Fruit fly (Drosophila melanogaster) whole organism, embryonic: ENCODE measurements around the gene mRpS25.
A peak's percentile ranks its signal among the peaks of the same experiment; 100 is the strongest.

Experiments used
- Bgb ChIP-seq: fragments of 200-800 bp; sonication (Bioruptor generic); IDR thresholded peaks from 2 replicates; pipeline ENCODE4 v1.3.6; 2022; ENCODE audit warnings: missing biosample characterization, missing genetic modification characterization; ENCODE audit not compliant: partially characterized antibody
- Blimp-1 ChIP-seq: fragments of 200-800 bp; sonication (Bioruptor generic); optimal IDR thresholded peaks from 3 replicates; lab custom pipeline; 2018; ENCODE audit warnings: missing biosample characterization, missing genetic modification characterization, mild to moderate bottlenecking, moderate library complexity, missing genetic modification reagents
- CG10321 ChIP-seq: fragments of 200-800 bp; sonication (Bioruptor generic); IDR thresholded peaks from 2 replicates; pipeline ENCODE4 v1.3.6; 2022; ENCODE audit warnings: missing biosample characterization, missing genetic modification characterization
- CG11696 ChIP-seq: fragments of 200-800 bp; sonication (Bioruptor generic); IDR thresholded peaks from 2 replicates; pipeline ENCODE4 v1.3.6; 2022; ENCODE audit warnings: missing biosample characterization, missing genetic modification characterization
- CG11723 ChIP-seq: fragments of 200-800 bp; sonication (Bioruptor generic); optimal IDR thresholded peaks from 2 replicates; lab custom pipeline; 2017; ENCODE audit warnings: missing biosample characterization, mild to moderate bottlenecking, missing genetic modification characterization
- CG12391 ChIP-seq: fragments of 200-800 bp; sonication (Bioruptor generic); optimal IDR thresholded peaks from 3 replicates; lab custom pipeline; 2018; ENCODE audit warnings: missing biosample characterization, mild to moderate bottlenecking, missing genetic modification characterization, moderate library complexity
- CG14667 ChIP-seq: fragments of 200-800 bp; sonication (Bioruptor generic); IDR thresholded peaks from 2 replicates; pipeline ENCODE4 v1.3.6; 2022; ENCODE audit warnings: missing biosample characterization, missing genetic modification characterization
- CG1602 ChIP-seq: fragments of 200-800 bp; sonication (Bioruptor generic); optimal IDR thresholded peaks from 3 replicates; lab custom pipeline; 2016; ENCODE audit warnings: missing biosample characterization, missing genetic modification characterization
- CG17385 ChIP-seq: fragments of 200-800 bp; sonication (Bioruptor generic); optimal IDR thresholded peaks from 3 replicates; lab custom pipeline; 2018; ENCODE audit warnings: missing biosample characterization, mild to moderate bottlenecking, missing genetic modification characterization
- CG18619 ChIP-seq: fragments of 200-800 bp; sonication (Bioruptor generic); optimal IDR thresholded peaks from 3 replicates; lab custom pipeline; 2017; ENCODE audit warnings: missing biosample characterization, mild to moderate bottlenecking, missing genetic modification characterization
- CG2129 ChIP-seq: fragments of 200-800 bp; sonication (Bioruptor generic); IDR thresholded peaks from 2 replicates; pipeline ENCODE4 v1.3.6; 2022; ENCODE audit warnings: missing biosample characterization, missing genetic modification characterization; ENCODE audit not compliant: partially characterized antibody
- CG2678 ChIP-seq: fragments of 200-800 bp; sonication (Bioruptor generic); optimal IDR thresholded peaks from 3 replicates; lab custom pipeline; 2019; ENCODE audit warnings: missing biosample characterization, mild to moderate bottlenecking, missing genetic modification characterization, moderate library complexity
- CG2875 ChIP-seq: fragments of 200-800 bp; sonication (Bioruptor generic); optimal IDR thresholded peaks from 2 replicates; lab custom pipeline; 2017; ENCODE audit warnings: missing biosample characterization, mild to moderate bottlenecking, missing genetic modification characterization, missing genetic modification reagents
- CG30431 ChIP-seq: fragments of 200-800 bp; sonication (Bioruptor generic); optimal IDR thresholded peaks from 2 replicates; lab custom pipeline; 2017; ENCODE audit warnings: missing biosample characterization, missing genetic modification characterization
- CG33213 ChIP-seq: fragments of 200-800 bp; sonication (Bioruptor generic); optimal IDR thresholded peaks from 3 replicates; lab custom pipeline; 2016; ENCODE audit warnings: missing biosample characterization, missing genetic modification characterization
- CG4730 ChIP-seq: fragments of 200-800 bp; sonication (Bioruptor generic); IDR thresholded peaks from 2 replicates; pipeline ENCODE4 v1.3.6; 2022; ENCODE audit warnings: missing biosample characterization, missing genetic modification characterization
- CG8359 ChIP-seq: fragments of 200-800 bp; sonication (Bioruptor generic); optimal IDR thresholded peaks from 2 replicates; lab custom pipeline; 2017; ENCODE audit warnings: missing biosample characterization, mild to moderate bottlenecking, missing genetic modification characterization, borderline replicate concordance
- CG9876 ChIP-seq: fragments of 200-800 bp; sonication (Bioruptor generic); optimal IDR thresholded peaks from 2 replicates; lab custom pipeline; 2016; ENCODE audit warnings: missing biosample characterization, missing genetic modification characterization
- CrebB ChIP-seq: fragments of 200-800 bp; sonication (Bioruptor generic); optimal IDR thresholded peaks from 3 replicates; lab custom pipeline; 2018; ENCODE audit warnings: missing biosample characterization, mild to moderate bottlenecking, missing genetic modification characterization
- Dll ChIP-seq: fragments of 200-800 bp; sonication (Bioruptor generic); IDR thresholded peaks from 4 replicates; pipeline ENCODE4 v1.3.6; 2022; ENCODE audit warnings: missing biosample characterization, missing genetic modification characterization; ENCODE audit not compliant: partially characterized antibody
- Hmr ChIP-seq: fragments of 200-800 bp; sonication (Bioruptor generic); optimal IDR thresholded peaks from 3 replicates; lab custom pipeline; 2017; ENCODE audit warnings: mild to moderate bottlenecking, missing biosample characterization, missing genetic modification reagents, missing genetic modification characterization
- Hr78 ChIP-seq, 2 experiments: fragments of 200-800 bp in 1 of 2; fragments of >200 bp in 1 of 2; sonication (Bioruptor generic) in 1 of 2; optimal IDR thresholded peaks; 2 replicates each; lab custom pipeline; 2017 to 2019; ENCODE audit warnings: missing biosample characterization in 2 of 2, missing genetic modification characterization in 2 of 2, mild to moderate bottlenecking in 1 of 2, moderate library complexity in 1 of 2
- Oaz ChIP-seq: fragments of 200-800 bp; sonication (Bioruptor generic); IDR thresholded peaks from 2 replicates; pipeline ENCODE4 v1.3.6; 2022; ENCODE audit warnings: missing biosample characterization, missing genetic modification characterization
- Oli ChIP-seq: fragments of 200-800 bp; sonication (Bioruptor generic); optimal IDR thresholded peaks from 2 replicates; lab custom pipeline; 2018; ENCODE audit warnings: missing biosample characterization, mild to moderate bottlenecking, missing genetic modification characterization, moderate library complexity
- Opbp ChIP-seq: fragments of 200-800 bp; sonication (Bioruptor generic); IDR thresholded peaks from 3 replicates; pipeline ENCODE4 v1.3.6; 2022; ENCODE audit warnings: missing biosample characterization, missing genetic modification characterization; ENCODE audit not compliant: partially characterized antibody
- Ravus ChIP-seq: fragments of 200-800 bp; sonication (Bioruptor generic); IDR thresholded peaks from 2 replicates; pipeline ENCODE4 v1.3.6; 2022; ENCODE audit warnings: missing biosample characterization, missing genetic modification characterization
- Spps ChIP-seq: fragments of 200-800 bp; sonication (Bioruptor generic); optimal IDR thresholded peaks from 2 replicates; lab custom pipeline; 2018; ENCODE audit warnings: missing biosample characterization, mild to moderate bottlenecking, missing genetic modification characterization
- TFAM ChIP-seq: fragments of 200-800 bp; sonication (Bioruptor generic); optimal IDR thresholded peaks from 2 replicates; lab custom pipeline; 2017; ENCODE audit warnings: missing biosample characterization, missing genetic modification characterization, inconsistent platforms
- ap ChIP-seq: fragments of 200-800 bp; sonication (Bioruptor generic); IDR thresholded peaks from 2 replicates; pipeline ENCODE4 v1.3.6; 2022; ENCODE audit warnings: missing biosample characterization, missing genetic modification characterization
- ato ChIP-seq: fragments of 200-800 bp; sonication (Bioruptor generic); IDR thresholded peaks from 2 replicates; pipeline ENCODE4 v1.3.6; 2022; ENCODE audit warnings: missing biosample characterization, missing genetic modification characterization; ENCODE audit not compliant: partially characterized antibody
- bab2 ChIP-seq: fragments of 200-800 bp; sonication (Bioruptor generic); optimal IDR thresholded peaks from 2 replicates; lab custom pipeline; 2016; ENCODE audit warnings: missing biosample characterization, missing genetic modification characterization
- cad ChIP-seq: fragments of >200 bp; optimal IDR thresholded peaks from 2 replicates; lab custom pipeline; 2017; ENCODE audit warnings: missing biosample characterization, missing genetic modification characterization
- chn ChIP-seq: fragments of 200-800 bp; sonication (Bioruptor generic); optimal IDR thresholded peaks from 2 replicates; lab custom pipeline; 2016; ENCODE audit warnings: missing biosample characterization, missing genetic modification characterization
- crc ChIP-seq: fragments of 200-800 bp; sonication (Bioruptor generic); optimal IDR thresholded peaks from 2 replicates; lab custom pipeline; 2016; ENCODE audit warnings: missing biosample characterization, missing genetic modification characterization
- dan ChIP-seq: fragments of 200-800 bp; sonication (Bioruptor generic); IDR thresholded peaks from 2 replicates; pipeline ENCODE4 v1.3.6; 2022; ENCODE audit warnings: missing biosample characterization, missing genetic modification characterization
- dpn ChIP-seq, 2 experiments: fragments of 200-800 bp; sonication (Bioruptor generic); optimal IDR thresholded peaks; 3 replicates each; lab custom pipeline; 2016; ENCODE audit warnings: missing biosample characterization in 2 of 2, missing genetic modification characterization in 2 of 2
- gce ChIP-seq: fragments of 200-800 bp; sonication (Bioruptor generic); IDR thresholded peaks from 3 replicates; pipeline ENCODE4 v1.3.6; 2022; ENCODE audit warnings: missing biosample characterization, missing genetic modification characterization
- gfzf ChIP-seq: fragments of 200-800 bp; sonication (Bioruptor generic); optimal IDR thresholded peaks from 2 replicates; lab custom pipeline; 2016; ENCODE audit warnings: missing biosample characterization, mild to moderate bottlenecking, missing genetic modification characterization, moderate library complexity
- kni ChIP-seq: fragments of 200-800 bp; sonication (Bioruptor generic); optimal IDR thresholded peaks from 3 replicates; lab custom pipeline; 2017; ENCODE audit warnings: mild to moderate bottlenecking, missing biosample characterization, missing genetic modification reagents, missing genetic modification characterization
- onecut ChIP-seq: fragments of 200-800 bp; sonication (Bioruptor generic); IDR thresholded peaks from 2 replicates; pipeline ENCODE4 v1.3.6; 2022; ENCODE audit warnings: missing biosample characterization, missing genetic modification characterization
- pho ChIP-seq: fragments of 200-800 bp; sonication (Bioruptor generic); optimal IDR thresholded peaks from 2 replicates; lab custom pipeline; 2016; ENCODE audit warnings: missing biosample characterization, missing genetic modification characterization
- pros ChIP-seq: fragments of 200-800 bp; sonication (Bioruptor generic); optimal IDR thresholded peaks from 3 replicates; lab custom pipeline; 2019; ENCODE audit warnings: missing biosample characterization, mild to moderate bottlenecking, missing genetic modification characterization, moderate library complexity
- sd ChIP-seq: fragments of 200-800 bp; sonication (Bioruptor generic); optimal IDR thresholded peaks from 3 replicates; lab custom pipeline; 2018; ENCODE audit warnings: missing biosample characterization, mild to moderate bottlenecking, missing genetic modification characterization, moderate library complexity
- seq ChIP-seq: fragments of 200-800 bp; sonication (Bioruptor generic); IDR thresholded peaks from 2 replicates; pipeline ENCODE4 v1.3.6; 2022; ENCODE audit warnings: missing biosample characterization, missing genetic modification characterization
- ssp ChIP-seq: fragments of 200-800 bp; sonication (Bioruptor generic); IDR thresholded peaks from 2 replicates; pipeline ENCODE4 v1.3.6; 2022; ENCODE audit warnings: missing biosample characterization, missing genetic modification characterization
- unc-4 ChIP-seq: fragments of 200-800 bp; sonication (Bioruptor generic); IDR thresholded peaks from 2 replicates; pipeline ENCODE4 v1.3.6; 2022; ENCODE audit warnings: missing biosample characterization, missing genetic modification characterization; ENCODE audit not compliant: partially characterized antibody
- wor ChIP-seq: fragments of 200-800 bp; sonication (Bioruptor generic); IDR thresholded peaks from 2 replicates; pipeline ENCODE4 v1.3.6; 2022; ENCODE audit warnings: missing biosample characterization, missing genetic modification characterization
- zf30C ChIP-seq: fragments of 200-800 bp; sonication (Bioruptor generic); optimal IDR thresholded peaks from 3 replicates; lab custom pipeline; 2018; ENCODE audit warnings: missing biosample characterization, mild to moderate bottlenecking, missing genetic modification characterization

Gene mRpS25

DNA sequence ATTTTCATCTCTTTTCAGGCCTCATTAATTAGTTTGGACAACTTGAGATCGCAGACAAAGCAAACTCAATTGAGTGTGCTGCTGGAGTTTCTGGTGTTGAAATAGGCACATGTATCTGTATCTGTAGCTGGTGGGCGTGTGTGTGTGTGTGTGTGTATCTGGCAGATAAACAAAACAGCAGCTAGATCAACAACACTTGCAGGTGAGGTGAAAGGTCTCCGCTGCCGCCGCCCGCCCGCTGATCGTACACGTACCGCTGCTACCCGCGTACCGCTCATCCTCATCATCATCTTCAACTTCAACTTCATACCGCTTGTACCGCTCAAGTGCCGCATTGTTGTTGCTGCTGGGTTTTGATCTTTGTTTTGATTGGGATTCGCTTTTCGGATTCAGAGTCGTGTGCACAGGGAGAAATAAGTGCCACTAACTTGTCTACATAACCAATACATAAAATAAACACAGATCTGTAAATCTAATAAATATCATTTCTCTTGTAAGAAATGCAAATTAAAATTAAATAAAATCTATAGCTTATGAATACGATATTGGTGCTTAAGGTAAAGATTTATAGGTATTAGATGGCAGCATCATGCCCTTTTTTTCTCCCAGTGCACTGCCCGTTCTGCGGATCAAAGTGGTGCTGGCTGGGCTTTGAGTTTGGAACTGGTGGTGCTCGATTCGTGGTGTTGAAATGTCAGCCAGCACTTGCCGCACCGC is 44.5 kb upstream of the mRpS25 start (continued):
- TF ChIP-seq Blimp-1 (GFP tag; lab: Kevin White, UChicago) = peak; percentile 88
- TF ChIP-seq CG30431 = peak; percentile 74
- no peak for TF ChIP-seq CG10321 (GFP tag; lab: Robert Waterston, UW)
- TF ChIP-seq CG2129 (GFP tag; lab: Robert Waterston, UW) = no peak
- TF ChIP-seq CG2678 (tag; lab: Kevin White, UChicago) = peak; percentile 86
- no peak for TF ChIP-seq cad (GFP tag; lab: Kevin White, UChicago)
- 0 out of 2 replicates have a peak, but pooled peaks have one; percentile 21 for TF ChIP-seq Oaz (GFP tag; lab: Robert Waterston, UW)
- peak; percentile 75 for TF ChIP-seq ssp
- peak; percentile 61 for TF ChIP-seq onecut (GFP tag; lab: Robert Waterston, UW)
- no peak for TF ChIP-seq Dll (GFP tag; lab: Robert Waterston, UW)
- TF ChIP-seq Oli (tag; lab: Kevin White, UChicago) = peak; percentile 89
- TF ChIP-seq CG18619 (GFP tag; lab: Kevin White, UChicago) = peak; percentile 61
- peak; percentile 58 to 73 for TF ChIP-seq dpn (GFP tag; optimal IDR thresholded peaks at IDR 0.05; lab: Kevin White, UChicago)
- TF ChIP-seq ap (GFP tag; lab: Robert Waterston, UW) = peak; percentile 76
- peak; percentile 91 for TF ChIP-seq zf30C (GFP tag; lab: Kevin White, UChicago)
- no peak for TF ChIP-seq CG11696 (GFP tag; lab: Robert Waterston, UW)
- TF ChIP-seq CG8359 (GFP tag; lab: Kevin White, UChicago) = peak; percentile 71
- peak; percentile 60; the same call in 1 of the 2 replicates for TF ChIP-seq CG4730 (GFP tag; lab: Robert Waterston, UW)
- TF ChIP-seq Hmr (GFP tag; lab: Kevin White, UChicago) = peak; percentile 50
- no peak for TF ChIP-seq unc-4 (GFP tag; lab: Robert Waterston, UW)
- peak in 1 of 2 experiments; percentile 91 for TF ChIP-seq Hr78 (GFP tag; optimal IDR thresholded peaks at IDR 0.05; lab: Kevin White, UChicago)
- no peak for TF ChIP-seq crc (GFP tag; lab: Kevin White, UChicago)
- peak; percentile 76 for TF ChIP-seq CG2875
- peak; percentile 74 for TF ChIP-seq CG17385 (GFP tag; lab: Kevin White, UChicago)
- no peak for TF ChIP-seq pho
- no peak for TF ChIP-seq CG33213 (GFP tag; lab: Kevin White, UChicago)
- TF ChIP-seq dan (GFP tag; lab: Robert Waterston, UW) = no peak; the same call in 1 of the 2 replicates
- TF ChIP-seq seq (GFP tag; lab: Robert Waterston, UW) = peak; percentile 40
- peak; percentile 79 for TF ChIP-seq CG1602 (GFP tag; lab: Kevin White, UChicago)
- peak; percentile 23 for TF ChIP-seq CrebB (tag; lab: Kevin White, UChicago)
- peak; percentile 90 for TF ChIP-seq Spps (tag; lab: Kevin White, UChicago)
- peak; percentile 28 for TF ChIP-seq sd (tag; lab: Kevin White, UChicago)
- peak; percentile 32 for TF ChIP-seq CG11723
- TF ChIP-seq ato (GFP tag; lab: Robert Waterston, UW) = no peak
- peak; percentile 70; the same call in 2 of the 3 replicates for TF ChIP-seq gce (GFP tag; lab: Robert Waterston, UW)
- no peak for TF ChIP-seq gfzf (GFP tag; lab: Kevin White, UChicago)
- TF ChIP-seq Opbp = no peak
- TF ChIP-seq Bgb (GFP tag; lab: Robert Waterston, UW) = no peak
- peak; percentile 53 for TF ChIP-seq bab2 (GFP tag; lab: Kevin White, UChicago)
- peak; percentile 25 for TF ChIP-seq TFAM (GFP tag; lab: Kevin White, UChicago)
- TF ChIP-seq pros = peak; percentile 29
- peak; percentile 74 for TF ChIP-seq chn (GFP tag; lab: Kevin White, UChicago)
- TF ChIP-seq kni (GFP tag; lab: Kevin White, UChicago) = peak; percentile 81
- TF ChIP-seq CG14667 (GFP tag; lab: Robert Waterston, UW) = peak; percentile 65
- peak; percentile 38 for TF ChIP-seq Ravus (GFP tag; lab: Robert Waterston, UW)
- no peak for TF ChIP-seq CG9876 (GFP tag; lab: Kevin White, UChicago)
- TF ChIP-seq wor (GFP tag; lab: Robert Waterston, UW) = peak; percentile 60
- peak; percentile 91 for TF ChIP-seq CG12391
